Worm (Caenorhabditis elegans) whole organism, L3 larva: ENCODE results near the gene F44F4.3.
A peak's percentile ranks its signal among the peaks of the same experiment; 100 is the strongest.

ENCODE experiments used
- R02D3.7 ChIP-seq: fragments of 150-350 bp; optimal IDR thresholded peaks from 2 replicates; lab custom pipeline; 2014; ENCODE audit warnings: missing biosample characterization, missing genetic modification characterization
- ama-1 ChIP-seq: fragments of 150-350 bp; optimal IDR thresholded peaks from 2 replicates; lab custom pipeline; 2018
- ceh-16 ChIP-seq: sonication (generic microtip); optimal IDR thresholded peaks from 2 replicates; lab custom pipeline; 2017; ENCODE audit warnings: missing biosample characterization, missing genetic modification characterization
- ceh-28 ChIP-seq: fragments of 150-350 bp; optimal IDR thresholded peaks from 2 replicates; lab custom pipeline; 2014; ENCODE audit warnings: missing biosample characterization, missing genetic modification reagents, missing genetic modification characterization
- ceh-82 ChIP-seq: fragments of 150-350 bp; optimal IDR thresholded peaks from 2 replicates; lab custom pipeline; 2014; ENCODE audit warnings: missing biosample characterization, missing genetic modification characterization
- ceh-9 ChIP-seq: sonication (generic microtip); optimal IDR thresholded peaks from 2 replicates; lab custom pipeline; 2018; ENCODE audit warnings: missing biosample characterization, missing genetic modification characterization
- daf-12 ChIP-seq: fragments of 150-350 bp; optimal IDR thresholded peaks from 2 replicates; lab custom pipeline; 2014; ENCODE audit warnings: missing biosample characterization, missing genetic modification reagents, missing genetic modification characterization
- egl-27 ChIP-seq: sonication (generic microtip); optimal IDR thresholded peaks from 4 replicates; lab custom pipeline; 2017; ENCODE audit warnings: missing biosample characterization, missing genetic modification reagents, missing genetic modification characterization
- egl-5 ChIP-seq: fragments of 150-350 bp; optimal IDR thresholded peaks from 2 replicates; lab custom pipeline; 2017; ENCODE audit warnings: missing biosample characterization, missing genetic modification reagents, missing genetic modification characterization, inconsistent platforms
- elt-1 ChIP-seq: fragments of 150-350 bp; optimal IDR thresholded peaks from 2 replicates; lab custom pipeline; 2014; ENCODE audit warnings: missing biosample characterization, missing genetic modification characterization
- elt-2 ChIP-seq: sonication (generic microtip); optimal IDR thresholded peaks from 2 replicates; lab custom pipeline; 2016; ENCODE audit warnings: missing genetic modification reagents, mild to moderate bottlenecking, missing genetic modification characterization, missing compliant biosample characterization
- elt-3 ChIP-seq, 3 experiments: fragments of 150-350 bp in 1 of 3; sonication (generic microtip) in 2 of 3; optimal IDR thresholded peaks; 2 replicates in 2 of 3; 4 replicates in 1 of 3; lab custom pipeline; 2014 to 2017; ENCODE audit warnings: missing biosample characterization in 3 of 3, missing genetic modification characterization in 3 of 3
- fkh-2 ChIP-seq: fragments of 150-350 bp; optimal IDR thresholded peaks from 2 replicates; lab custom pipeline; 2014; ENCODE audit warnings: missing biosample characterization, missing genetic modification reagents, missing genetic modification characterization
- hmg-11 ChIP-seq: sonication (generic microtip); optimal IDR thresholded peaks from 2 replicates; lab custom pipeline; 2016; ENCODE audit warnings: missing genetic modification characterization, missing compliant biosample characterization
- jun-1 ChIP-seq: fragments of 150-350 bp; optimal IDR thresholded peaks from 2 replicates; lab custom pipeline; 2014; ENCODE audit warnings: missing biosample characterization, missing genetic modification reagents, missing genetic modification characterization
- lin-15B ChIP-seq: fragments of 150-350 bp; optimal IDR thresholded peaks from 2 replicates; lab custom pipeline; 2014; ENCODE audit warnings: missing biosample characterization, missing genetic modification characterization
- mdl-1 ChIP-seq: fragments of 150-350 bp; optimal IDR thresholded peaks from 2 replicates; lab custom pipeline; 2014; ENCODE audit warnings: missing biosample characterization, missing genetic modification characterization
- mml-1 ChIP-seq: fragments of 150-350 bp; sonication (generic microtip); optimal IDR thresholded peaks from 3 replicates; lab custom pipeline; 2014; ENCODE audit warnings: missing biosample characterization, missing genetic modification characterization
- nfya-1 ChIP-seq: sonication (generic microtip); optimal IDR thresholded peaks from 2 replicates; lab custom pipeline; 2017; ENCODE audit warnings: missing genetic modification characterization, mild to moderate bottlenecking, missing compliant biosample characterization, antibody characterized with exemption, moderate library complexity; ENCODE audit not compliant: insufficient read depth
- nhr-11 ChIP-seq: fragments of 150-350 bp; optimal IDR thresholded peaks from 2 replicates; lab custom pipeline; 2014; ENCODE audit warnings: missing biosample characterization, missing genetic modification characterization
- nhr-12 ChIP-seq: fragments of 150-350 bp; optimal IDR thresholded peaks from 2 replicates; lab custom pipeline; 2014; ENCODE audit warnings: missing biosample characterization, missing genetic modification characterization
- nhr-23 ChIP-seq: fragments of 150-350 bp; optimal IDR thresholded peaks from 2 replicates; lab custom pipeline; 2014; ENCODE audit warnings: missing biosample characterization, missing genetic modification reagents, missing genetic modification characterization
- nhr-237 ChIP-seq: fragments of 150-350 bp; optimal IDR thresholded peaks from 2 replicates; lab custom pipeline; 2014; ENCODE audit warnings: missing biosample characterization, missing genetic modification characterization
- nhr-25 ChIP-seq: sonication (generic microtip); optimal IDR thresholded peaks from 2 replicates; lab custom pipeline; 2017; ENCODE audit warnings: missing biosample characterization, missing genetic modification characterization
- nhr-28 ChIP-seq: fragments of 150-350 bp; optimal IDR thresholded peaks from 2 replicates; lab custom pipeline; 2014; ENCODE audit warnings: missing biosample characterization, missing genetic modification characterization
- nhr-67 ChIP-seq: fragments of 150-350 bp; optimal IDR thresholded peaks from 2 replicates; lab custom pipeline; 2014; ENCODE audit warnings: missing biosample characterization, missing genetic modification characterization
- nhr-77 ChIP-seq: fragments of 150-350 bp; optimal IDR thresholded peaks from 2 replicates; lab custom pipeline; 2014; ENCODE audit warnings: missing biosample characterization, missing genetic modification characterization
- pha-4 ChIP-seq: fragments of 150-350 bp; optimal IDR thresholded peaks from 2 replicates; lab custom pipeline; 2014; ENCODE audit warnings: missing biosample characterization, missing genetic modification reagents, missing genetic modification characterization
- pqm-1 ChIP-seq: fragments of 150-350 bp; optimal IDR thresholded peaks from 2 replicates; lab custom pipeline; 2017; ENCODE audit warnings: missing biosample characterization, missing genetic modification characterization, inconsistent platforms
- skn-1 ChIP-seq: fragments of 150-350 bp; optimal IDR thresholded peaks from 2 replicates; lab custom pipeline; 2014; ENCODE audit warnings: missing biosample characterization, missing genetic modification characterization
- snpc-4 ChIP-seq: fragments of 150-350 bp; optimal IDR thresholded peaks from 2 replicates; lab custom pipeline; 2014; ENCODE audit warnings: missing biosample characterization, missing genetic modification characterization
- tbx-2 ChIP-seq: sonication (generic microtip); optimal IDR thresholded peaks from 2 replicates; lab custom pipeline; 2016; ENCODE audit warnings: mild to moderate bottlenecking, missing genetic modification characterization, missing compliant biosample characterization
- unc-39 ChIP-seq: sonication (generic microtip); optimal IDR thresholded peaks from 4 replicates; lab custom pipeline; 2017; ENCODE audit warnings: missing biosample characterization, missing genetic modification characterization
- unc-62 ChIP-seq: fragments of 150-350 bp; sonication (generic microtip); optimal IDR thresholded peaks from 4 replicates; lab custom pipeline; 2014; ENCODE audit warnings: missing biosample characterization, missing genetic modification reagents, missing genetic modification characterization
- ztf-4 ChIP-seq: fragments of 150-350 bp; optimal IDR thresholded peaks from 2 replicates; lab custom pipeline; 2014; ENCODE audit warnings: missing biosample characterization, missing genetic modification characterization

F44F4.3 gene

ce11 chrII:10861723-10862486, 23.8 kb downstream of the F44F4.3 start (continued):
- no peak for TF ChIP-seq egl-27 (tag; lab: Kevin White, UChicago)
- TF ChIP-seq daf-12 (tag; lab: Kevin White, UChicago): no peak
- TF ChIP-seq skn-1 (tag; lab: Kevin White, UChicago): no peak
- TF ChIP-seq elt-2 (tag; lab: Kevin White, UChicago): peak; percentile 85
- no peak for TF ChIP-seq lin-15B
- TF ChIP-seq fkh-2: no peak
- TF ChIP-seq nhr-237 (tag; lab: Kevin White, UChicago): no peak
- no peak for TF ChIP-seq nhr-12 (tag; lab: Kevin White, UChicago)
- TF ChIP-seq elt-3 (tag; optimal IDR thresholded peaks at IDR 0.05; lab: Kevin White, UChicago): no peak
- peak; percentile 80 for TF ChIP-seq nhr-25 (tag; lab: Kevin White, UChicago)
- no peak for TF ChIP-seq ama-1 (lab: Kevin White, UChicago)
- TF ChIP-seq ztf-4: no peak
- TF ChIP-seq, all 47 proteins: peak for 8

ce11 chrII:10861305-10861704, 24.4 kb downstream of the F44F4.3 start:
- no peak for TF ChIP-seq elt-2 (tag; lab: Kevin White, UChicago)
- peak; percentile 99 for TF ChIP-seq nfya-1

ce11 chrII:10860840-10861239, 24.9 kb downstream of the F44F4.3 start, which contains the start of gene M106.3:
TSS of gene M106.3 (minus strand) at chrII:10860909.
- no peak for TF ChIP-seq elt-1 (tag; lab: Kevin White, UChicago)
- peak; percentile 9 for TF ChIP-seq pha-4 (tag; lab: Kevin White, UChicago)
- TF ChIP-seq nhr-28: no peak
- TF ChIP-seq snpc-4 (tag; lab: Kevin White, UChicago): no peak
- TF ChIP-seq elt-2 (tag; lab: Kevin White, UChicago): peak; percentile 74
- TF ChIP-seq unc-39 (tag; lab: Kevin White, UChicago): no peak
- no peak for TF ChIP-seq tbx-2 (tag; lab: Kevin White, UChicago)
- no peak for TF ChIP-seq ceh-82 (tag; lab: Kevin White, UChicago)
- no peak for TF ChIP-seq nhr-23
- TF ChIP-seq jun-1 (tag; lab: Kevin White, UChicago): peak; percentile 13
- TF ChIP-seq pqm-1 (tag; lab: Kevin White, UChicago): peak; percentile 51
- TF ChIP-seq daf-12 (tag; lab: Kevin White, UChicago): no peak
- TF ChIP-seq ztf-4: no peak

- no peak for TF ChIP-seq hmg-11
- no peak for TF ChIP-seq nhr-11 (tag; lab: Kevin White, UChicago)
- no peak for TF ChIP-seq R02D3.7 (tag; lab: Kevin White, UChicago)
- peak; percentile 3 for TF ChIP-seq elt-2 (tag; lab: Kevin White, UChicago)
- no peak for TF ChIP-seq ceh-16 (tag; lab: Kevin White, UChicago)
These were observed 26.4 kb downstream of the F44F4.3 start for ce11 chrII:10859359-10859758.

- TF ChIP-seq nhr-67 (tag; lab: Kevin White, UChicago) (no peak), mml-1 (tag; lab: Kevin White, UChicago) (no peak), nhr-77 (tag; lab: Kevin White, UChicago) (no peak), ceh-28 (tag; lab: Kevin White, UChicago) (no peak), daf-12 (tag; lab: Kevin White, UChicago) (no peak), elt-2 (tag; lab: Kevin White, UChicago) (no peak), ztf-4 (no peak), ceh-82 (tag; lab: Kevin White, UChicago) (no peak), R02D3.7 (tag; lab: Kevin White, UChicago) (no peak), mdl-1 (tag; lab: Kevin White, UChicago) (no peak), pha-4 (tag; lab: Kevin White, UChicago) (no peak), lin-15B (no peak), ceh-9 (no peak), egl-5 (tag; lab: Kevin White, UChicago) (no peak), nhr-28 (no peak), unc-39 (tag; lab: Kevin White, UChicago) (no peak), tbx-2 (tag; lab: Kevin White, UChicago) (no peak), nhr-237 (tag; lab: Kevin White, UChicago) (no peak), skn-1 (tag; lab: Kevin White, UChicago) (no peak), unc-62 (GFP tag; lab: Kevin White, UChicago) (no peak)
These were observed 28.6 kb downstream of the F44F4.3 start, which contains the start of gene M106.7 for ce11 chrII:10857077-10857476. TSS of gene M106.7 (minus strand) at chrII:10857177.
